Fruit fly (Drosophila melanogaster) whole organism, prepupa: ENCODE data around the gene CG12728.

Experiments
- CG10631 ChIP-seq: fragments of 200-800 bp; sonication (Bioruptor generic); optimal IDR thresholded peaks from 2 replicates; lab custom pipeline; 2016; ENCODE audit warnings: missing biosample characterization, missing genetic modification characterization
- CG11294 ChIP-seq: fragments of 200-800 bp; sonication (Bioruptor generic); IDR thresholded peaks from 2 replicates; pipeline ENCODE4 v1.3.6; 2022; ENCODE audit warnings: missing biosample characterization, missing genetic modification characterization
- CG11762 ChIP-seq: fragments of 200-800 bp; sonication (Bioruptor generic); optimal IDR thresholded peaks from 3 replicates; lab custom pipeline; 2016; ENCODE audit warnings: missing biosample characterization, missing genetic modification characterization; ENCODE audit not compliant: insufficient read depth
- CG11902 ChIP-seq: fragments of 200-800 bp; sonication (Bioruptor generic); optimal IDR thresholded peaks from 3 replicates; lab custom pipeline; 2016; ENCODE audit warnings: missing biosample characterization, missing genetic modification characterization
- CG15336 ChIP-seq: fragments of 200-800 bp; sonication (Bioruptor generic); IDR thresholded peaks from 2 replicates; pipeline ENCODE4 v1.3.6; 2022; ENCODE audit warnings: missing biosample characterization, missing genetic modification characterization
- CG1621 ChIP-seq: fragments of 200-800 bp; sonication (Bioruptor generic); optimal IDR thresholded peaks from 3 replicates; lab custom pipeline; 2018; ENCODE audit warnings: missing biosample characterization, mild to moderate bottlenecking, missing genetic modification characterization
- CG16779 ChIP-seq: fragments of 200-800 bp; sonication (Bioruptor generic); optimal IDR thresholded peaks from 3 replicates; lab custom pipeline; 2017; ENCODE audit warnings: missing biosample characterization, mild to moderate bottlenecking, missing genetic modification characterization
- CG31627 ChIP-seq: fragments of 200-800 bp; sonication (Bioruptor generic); optimal IDR thresholded peaks from 3 replicates; lab custom pipeline; 2016; ENCODE audit warnings: missing biosample characterization, missing genetic modification characterization
- CG32006 ChIP-seq: fragments of 200-800 bp; sonication (Bioruptor generic); optimal IDR thresholded peaks from 3 replicates; lab custom pipeline; 2017; ENCODE audit warnings: missing biosample characterization, mild to moderate bottlenecking, missing genetic modification characterization
- CG34406 ChIP-seq: fragments of 200-800 bp; sonication (Bioruptor generic); optimal IDR thresholded peaks from 3 replicates; lab custom pipeline; 2016; ENCODE audit warnings: missing biosample characterization, missing genetic modification characterization
- CG3919 ChIP-seq: fragments of 200-800 bp; sonication (Bioruptor generic); optimal IDR thresholded peaks from 3 replicates; lab custom pipeline; 2016; ENCODE audit warnings: missing biosample characterization, missing genetic modification characterization
- CG4318 ChIP-seq: fragments of 200-800 bp; sonication (Bioruptor generic); optimal IDR thresholded peaks from 3 replicates; lab custom pipeline; 2017; ENCODE audit warnings: missing biosample characterization, mild to moderate bottlenecking, missing genetic modification characterization
- CG6163 ChIP-seq: fragments of 200-800 bp; sonication (Bioruptor generic); IDR thresholded peaks from 3 replicates; pipeline ENCODE4 v1.3.6; 2022; ENCODE audit warnings: missing biosample characterization, missing genetic modification characterization
- CG6276 ChIP-seq: fragments of 200-800 bp; sonication (Bioruptor generic); optimal IDR thresholded peaks from 2 replicates; lab custom pipeline; 2017; ENCODE audit warnings: missing biosample characterization, mild to moderate bottlenecking, missing genetic modification characterization
- CG6792 ChIP-seq: fragments of 200-800 bp; sonication (Bioruptor generic); optimal IDR thresholded peaks from 3 replicates; lab custom pipeline; 2016; ENCODE audit warnings: missing biosample characterization, missing genetic modification characterization
- CG6854 ChIP-seq: fragments of 200-800 bp; sonication (Bioruptor generic); optimal IDR thresholded peaks from 2 replicates; lab custom pipeline; 2017; ENCODE audit warnings: missing biosample characterization, mild to moderate bottlenecking, missing genetic modification characterization
- CG7368 ChIP-seq: fragments of 200-800 bp; sonication (Bioruptor generic); optimal IDR thresholded peaks from 3 replicates; lab custom pipeline; 2016; ENCODE audit warnings: missing biosample characterization, missing genetic modification characterization
- CG8119 ChIP-seq: fragments of 200-800 bp; sonication (Bioruptor generic); IDR thresholded peaks from 3 replicates; pipeline ENCODE4 v1.3.6; 2022; ENCODE audit warnings: missing biosample characterization, missing genetic modification characterization
- CG9139 ChIP-seq: fragments of 200-800 bp; sonication (Bioruptor generic); optimal IDR thresholded peaks from 3 replicates; lab custom pipeline; 2017; ENCODE audit warnings: missing biosample characterization, mild to moderate bottlenecking, missing genetic modification characterization
- Eip75B ChIP-seq: fragments of 200-800 bp; sonication (Bioruptor generic); optimal IDR thresholded peaks from 3 replicates; lab custom pipeline; 2016; ENCODE audit warnings: missing biosample characterization, missing genetic modification characterization
- Eip93F ChIP-seq: fragments of 200-800 bp; sonication (Bioruptor generic); optimal IDR thresholded peaks from 2 replicates; lab custom pipeline; 2016; ENCODE audit warnings: missing biosample characterization, mild to moderate bottlenecking, missing genetic modification characterization
- Ets21C ChIP-seq: fragments of 200-800 bp; sonication (Bioruptor generic); optimal IDR thresholded peaks from 3 replicates; lab custom pipeline; 2016; ENCODE audit warnings: missing biosample characterization, missing genetic modification characterization
- Ets96B ChIP-seq: fragments of 200-800 bp; optimal IDR thresholded peaks from 2 replicates; lab custom pipeline; 2019; ENCODE audit warnings: missing biosample characterization, mild to moderate bottlenecking, missing genetic modification characterization, moderate library complexity
- Gug ChIP-seq: fragments of 200-800 bp; sonication (Bioruptor generic); IDR thresholded peaks from 2 replicates; pipeline ENCODE4 v1.3.6; 2022; ENCODE audit warnings: missing biosample characterization, missing genetic modification characterization
- Hr38 ChIP-seq: sonication (Bioruptor generic); optimal IDR thresholded peaks from 2 replicates; lab custom pipeline; 2016; ENCODE audit warnings: missing biosample characterization, missing genetic modification characterization
- Hr39 ChIP-seq: fragments of 200-800 bp; sonication (Bioruptor generic); optimal IDR thresholded peaks from 2 replicates; lab custom pipeline; 2016; ENCODE audit warnings: missing biosample characterization, missing genetic modification characterization
- Hr4 ChIP-seq: fragments of 200-800 bp; sonication (Bioruptor generic); optimal IDR thresholded peaks from 3 replicates; lab custom pipeline; 2016; ENCODE audit warnings: missing biosample characterization, missing genetic modification characterization
- Lpt ChIP-seq: fragments of 200-800 bp; sonication (Bioruptor generic); optimal IDR thresholded peaks from 3 replicates; lab custom pipeline; 2016; ENCODE audit warnings: missing biosample characterization, missing genetic modification characterization
- Met ChIP-seq: fragments of 200-800 bp; sonication (Bioruptor generic); optimal IDR thresholded peaks from 3 replicates; lab custom pipeline; 2016; ENCODE audit warnings: missing biosample characterization, missing genetic modification characterization
- OdsH ChIP-seq: fragments of 200-800 bp; sonication (Bioruptor generic); optimal IDR thresholded peaks from 3 replicates; lab custom pipeline; 2016; ENCODE audit warnings: missing biosample characterization, missing genetic modification characterization
- Smox ChIP-seq: fragments of 200-800 bp; sonication (Bioruptor generic); optimal IDR thresholded peaks from 3 replicates; lab custom pipeline; 2016; ENCODE audit warnings: missing biosample characterization, missing genetic modification characterization
- Sox102F ChIP-seq: fragments of 200-800 bp; sonication (Bioruptor generic); optimal IDR thresholded peaks from 2 replicates; lab custom pipeline; 2016; ENCODE audit warnings: missing biosample characterization, mild to moderate bottlenecking, missing genetic modification characterization
- Sox14 ChIP-seq: fragments of 200-800 bp; sonication (Bioruptor generic); optimal IDR thresholded peaks from 3 replicates; lab custom pipeline; 2016; ENCODE audit warnings: missing biosample characterization, missing genetic modification characterization
- acj6 ChIP-seq: fragments of 200-800 bp; sonication (Bioruptor generic); optimal IDR thresholded peaks from 3 replicates; lab custom pipeline; 2016; ENCODE audit warnings: missing biosample characterization, missing genetic modification characterization
- cyc ChIP-seq: fragments of 200-800 bp; sonication (Bioruptor generic); optimal IDR thresholded peaks from 3 replicates; lab custom pipeline; 2016; ENCODE audit warnings: missing biosample characterization, missing genetic modification characterization
- dac ChIP-seq: fragments of 200-800 bp; sonication (Bioruptor generic); optimal IDR thresholded peaks from 2 replicates; lab custom pipeline; 2017; ENCODE audit warnings: missing biosample characterization, mild to moderate bottlenecking, missing genetic modification characterization
- eg ChIP-seq: fragments of 200-800 bp; sonication (Bioruptor generic); IDR thresholded peaks from 3 replicates; pipeline ENCODE4 v1.3.6; 2022; ENCODE audit warnings: missing biosample characterization, missing genetic modification characterization
- fd59A ChIP-seq: fragments of 200-800 bp; sonication (Bioruptor generic); optimal IDR thresholded peaks from 2 replicates; lab custom pipeline; 2017; ENCODE audit warnings: missing biosample characterization, mild to moderate bottlenecking, missing genetic modification characterization, missing genetic modification reagents
- fkh ChIP-seq: fragments of 200-800 bp; sonication (Bioruptor generic); optimal IDR thresholded peaks from 3 replicates; lab custom pipeline; 2017; ENCODE audit warnings: missing biosample characterization, mild to moderate bottlenecking, missing genetic modification characterization, moderate library complexity
- lz ChIP-seq: fragments of 200-800 bp; sonication (Bioruptor generic); optimal IDR thresholded peaks from 3 replicates; lab custom pipeline; 2016; ENCODE audit warnings: missing biosample characterization, missing genetic modification characterization
- salr ChIP-seq, 2 experiments: fragments of 200-800 bp; sonication (Bioruptor generic); optimal IDR thresholded peaks; 3 replicates each; lab custom pipeline; 2016 to 2018; ENCODE audit warnings: missing biosample characterization in 2 of 2, missing genetic modification characterization in 2 of 2, mild to moderate bottlenecking in 1 of 2
- spab ChIP-seq: fragments of 200-800 bp; sonication (Bioruptor generic); optimal IDR thresholded peaks from 2 replicates; lab custom pipeline; 2017; ENCODE audit warnings: missing biosample characterization, mild to moderate bottlenecking, missing genetic modification characterization, missing genetic modification reagents
- ss ChIP-seq, 2 experiments: fragments of 200-800 bp; sonication (Bioruptor generic); optimal IDR thresholded peaks; 2 replicates in 1 of 2; 3 replicates in 1 of 2; lab custom pipeline; 2017 to 2018; ENCODE audit warnings: mild to moderate bottlenecking in 2 of 2, missing biosample characterization in 2 of 2, missing genetic modification characterization in 2 of 2, moderate library complexity in 1 of 2
- svp ChIP-seq: fragments of 200-800 bp; sonication (Bioruptor generic); peaks from one replicate; lab custom pipeline; 2016; ENCODE audit warnings: missing biosample characterization, missing genetic modification characterization

Gene CG12728

DNA sequence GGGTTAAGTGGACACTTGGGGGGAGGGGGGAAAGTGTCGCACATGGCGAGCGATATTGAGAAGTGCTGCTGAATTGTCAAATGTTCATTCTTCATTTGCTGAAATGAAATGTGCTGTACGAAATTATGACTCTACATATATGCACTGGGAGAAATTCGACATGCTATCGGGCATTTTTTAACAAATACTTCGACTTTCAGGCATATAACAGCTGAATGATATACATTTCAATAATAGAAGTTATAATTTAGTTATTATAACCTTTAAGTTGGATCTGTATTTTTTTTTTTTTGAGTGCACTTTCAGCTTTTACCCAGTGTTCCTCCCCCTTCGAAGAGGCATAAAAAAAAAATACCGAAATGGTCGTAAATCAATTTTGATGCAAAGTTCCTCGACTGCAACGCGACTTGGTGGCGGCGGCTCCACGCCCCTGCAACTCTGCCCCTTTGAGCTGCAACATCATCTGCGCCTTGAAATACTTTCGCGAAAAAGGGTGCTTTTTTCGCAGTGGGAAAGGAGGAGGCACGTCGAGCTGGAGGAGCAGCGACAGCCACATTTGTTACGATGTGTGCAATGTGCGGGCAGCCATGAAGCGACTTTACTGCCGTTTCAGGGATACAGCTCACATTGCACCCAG is 31.1 kb downstream of the CG12728 start (continued):
- peak; percentile 73 for TF ChIP-seq CG6792
- peak; percentile 9 for TF ChIP-seq CG4318 (GFP tag; lab: Kevin White, UChicago)
- TF ChIP-seq CG11902 (GFP tag; lab: Kevin White, UChicago), result peak; percentile 34
- TF ChIP-seq salr (GFP tag; optimal IDR thresholded peaks at IDR 0.05; lab: Kevin White, UChicago), result peak; percentile 61 to 63
- TF ChIP-seq CG15336 (GFP tag; lab: Robert Waterston, UW), result peak; percentile 66
- peak; percentile 75 for TF ChIP-seq acj6 (GFP tag; lab: Kevin White, UChicago)
- peak; percentile 57 for TF ChIP-seq spab (GFP tag; lab: Kevin White, UChicago)
- TF ChIP-seq Hr39 (GFP tag; lab: Kevin White, UChicago), result peak; percentile 72
- peak; percentile 66 for TF ChIP-seq fd59A (GFP tag; lab: Kevin White, UChicago)
- TF ChIP-seq Sox14 (GFP tag; lab: Kevin White, UChicago), result peak; percentile 62
- TF ChIP-seq CG32006, result peak; percentile 68
- TF ChIP-seq lz (GFP tag; lab: Kevin White, UChicago), result peak; percentile 55
- TF ChIP-seq cyc (GFP tag; lab: Kevin White, UChicago), result peak; percentile 76
- peak; percentile 68 for TF ChIP-seq Met (GFP tag; lab: Kevin White, UChicago)
- peak; percentile 76 for TF ChIP-seq CG31627 (GFP tag; lab: Kevin White, UChicago)
- no peak for TF ChIP-seq CG6276 (GFP tag; lab: Kevin White, UChicago)
- TF ChIP-seq Ets21C (GFP tag; lab: Kevin White, UChicago), result peak; percentile 67
- no peak for TF ChIP-seq CG6854 (GFP tag; lab: Kevin White, UChicago)
- TF ChIP-seq CG9139 (GFP tag; lab: Kevin White, UChicago), result peak; percentile 31
- TF ChIP-seq Lpt, result peak; percentile 16
- peak; percentile 57 for TF ChIP-seq eg (GFP tag; lab: Robert Waterston, UW)

DNA sequence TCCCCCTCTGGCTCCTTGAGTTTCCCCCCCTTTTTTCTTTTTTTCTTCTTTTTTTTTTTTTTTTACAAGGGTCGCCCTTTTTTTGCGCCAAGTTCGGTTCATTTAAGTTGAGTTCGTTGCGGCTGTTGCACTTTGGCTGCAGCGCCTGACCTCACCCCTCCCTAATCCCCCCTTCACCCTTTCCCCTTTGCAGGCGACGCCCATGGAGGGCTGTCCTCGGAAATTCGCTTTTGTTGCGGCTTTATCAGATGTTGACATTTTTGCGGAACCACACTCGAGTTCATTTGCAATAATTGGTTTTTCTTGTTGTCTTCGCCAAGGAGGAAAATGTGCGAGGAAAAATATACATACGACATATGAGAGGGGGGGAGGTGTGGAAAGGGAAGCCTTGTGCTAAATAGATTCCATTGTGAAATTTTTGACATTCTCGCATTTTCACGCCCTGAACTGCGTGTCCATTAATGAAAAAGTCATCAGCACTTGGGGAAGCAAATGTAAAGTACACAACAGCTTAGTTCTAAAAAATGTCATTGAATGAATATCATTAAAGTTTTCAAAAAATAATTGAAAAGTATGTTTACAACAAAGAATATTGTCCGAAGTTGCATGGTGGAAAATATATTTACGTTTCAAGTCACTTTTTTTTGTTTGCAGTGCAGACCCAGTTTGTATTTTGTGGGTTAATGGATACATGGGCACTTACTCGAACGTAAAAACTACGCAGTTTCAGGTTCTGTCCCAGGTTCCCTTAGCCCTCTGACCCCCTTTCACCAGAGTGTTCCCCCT is 32.1 kb downstream of the CG12728 start:
- TF ChIP-seq eg (GFP tag; lab: Robert Waterston, UW), result 0 out of 3 replicates have a peak, but pooled peaks have one; percentile 8
- TF ChIP-seq CG9139 (GFP tag; lab: Kevin White, UChicago), result no peak
- no peak for TF ChIP-seq CG34406
- no peak for TF ChIP-seq CG11902 (GFP tag; lab: Kevin White, UChicago)
- no peak for TF ChIP-seq fkh (GFP tag; lab: Kevin White, UChicago)
- peak; percentile 50 for TF ChIP-seq CG15336 (GFP tag; lab: Robert Waterston, UW)
- TF ChIP-seq CG6276 (GFP tag; lab: Kevin White, UChicago), result no peak
- TF ChIP-seq spab (GFP tag; lab: Kevin White, UChicago), result no peak
- peak; percentile 65 for TF ChIP-seq svp
- peak; percentile 45 for TF ChIP-seq Ets96B (tag; lab: Kevin White, UChicago)
- TF ChIP-seq dac, result no peak
- TF ChIP-seq Eip93F, result no peak
- TF ChIP-seq Lpt, result no peak
- no peak for TF ChIP-seq Sox102F (GFP tag; lab: Kevin White, UChicago)
- no peak for TF ChIP-seq Hr38 (GFP tag; lab: Kevin White, UChicago)
- TF ChIP-seq CG31627 (GFP tag; lab: Kevin White, UChicago), result no peak
- no peak for TF ChIP-seq Ets21C (GFP tag; lab: Kevin White, UChicago)
- TF ChIP-seq lz (GFP tag; lab: Kevin White, UChicago), result no peak
- TF ChIP-seq Gug (GFP tag; lab: Robert Waterston, UW), result no peak
- no peak for TF ChIP-seq Smox
- no peak for TF ChIP-seq CG11294 (GFP tag; lab: Robert Waterston, UW)
- TF ChIP-seq CG6163 (GFP tag; lab: Robert Waterston, UW), result peak; percentile 56; the same call in 2 of the 3 replicates
- TF ChIP-seq CG1621 (tag; lab: Kevin White, UChicago), result no peak
- no peak for TF ChIP-seq Hr39 (GFP tag; lab: Kevin White, UChicago)
- TF ChIP-seq Eip75B (GFP tag; lab: Kevin White, UChicago), result peak; percentile 11
- no peak for TF ChIP-seq Hr4
- no peak for TF ChIP-seq Sox14 (GFP tag; lab: Kevin White, UChicago)
- no peak for TF ChIP-seq CG16779 (tag; lab: Kevin White, UChicago)
- TF ChIP-seq CG11762 (GFP tag; lab: Kevin White, UChicago), result no peak
- no peak for TF ChIP-seq CG7368
- TF ChIP-seq CG8119 (GFP tag; lab: Robert Waterston, UW), result peak; percentile 50; the same call in 2 of the 3 replicates
- peak; percentile 1 to 15 for TF ChIP-seq ss (GFP tag; optimal IDR thresholded peaks at IDR 0.05; lab: Kevin White, UChicago)
- TF ChIP-seq CG3919 (GFP tag; lab: Kevin White, UChicago), result peak; percentile 6
- TF ChIP-seq CG10631 (GFP tag; lab: Kevin White, UChicago), result peak; percentile 11
- TF ChIP-seq Met (GFP tag; lab: Kevin White, UChicago), result no peak
- TF ChIP-seq CG4318 (GFP tag; lab: Kevin White, UChicago), result no peak
- TF ChIP-seq OdsH (GFP tag; lab: Kevin White, UChicago), result peak; percentile 13
- TF ChIP-seq CG6792, result peak; percentile 16
